Fruit fly (Drosophila melanogaster) whole organism, embryonic: ENCODE data around the gene CG5697.

Experiments
- CG3065 ChIP-seq: fragments of 200-800 bp; sonication (Bioruptor generic); optimal IDR thresholded peaks from 2 replicates; lab custom pipeline; 2016; ENCODE audit warnings: missing biosample characterization, missing genetic modification characterization
- Taf1 ChIP-seq: fragments of 200-800 bp; sonication (Bioruptor generic); IDR thresholded peaks from 2 replicates; pipeline ENCODE4 v1.3.6; 2022; ENCODE audit warnings: missing biosample characterization, missing genetic modification characterization
- bigmax ChIP-seq: fragments of 200-800 bp; sonication (Bioruptor generic); optimal IDR thresholded peaks from 2 replicates; lab custom pipeline; 2018; ENCODE audit warnings: missing biosample characterization, mild to moderate bottlenecking, missing genetic modification characterization
- sens ChIP-seq: fragments of 200-800 bp; sonication (Bioruptor generic); peaks from one replicate; lab custom pipeline; 2016; ENCODE audit warnings: missing biosample characterization, missing genetic modification characterization

dm6 chr3R:21059486-21060356 is 44.0 kb downstream of the CG5697 start:
- TF ChIP-seq CG3065 (GFP tag; lab: Kevin White, UChicago): no peak
- peak; percentile 61 for TF ChIP-seq sens (GFP tag; lab: Kevin White, UChicago)
- TF ChIP-seq bigmax (GFP tag; lab: Kevin White, UChicago): no peak
- no peak for TF ChIP-seq Taf1 (GFP tag; lab: Robert Waterston, UW)
